Worm (Caenorhabditis elegans): ENCODE measurements around the gene R11.3.

DNA sequence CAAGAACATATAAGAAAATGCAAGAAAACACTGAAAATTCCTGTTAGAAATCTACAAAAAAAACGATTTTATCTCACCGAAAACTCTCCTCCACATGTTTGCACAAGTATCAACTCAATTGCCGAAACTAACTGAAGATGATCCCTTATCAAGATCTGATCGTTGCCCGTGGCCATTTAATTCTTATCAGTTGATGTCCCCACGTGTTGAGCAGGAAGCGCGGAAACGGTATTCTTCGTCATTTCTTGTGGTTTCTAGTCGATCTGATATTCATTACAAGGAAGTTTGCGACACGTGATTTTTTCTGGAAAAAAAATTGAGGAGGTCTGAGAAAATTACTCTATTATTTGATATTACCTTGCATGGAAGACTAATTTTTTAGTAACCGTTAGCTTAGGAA, 35.6 kb downstream of the R11.3 start, which contains the start of gene F09C8.1:
- TF ChIP-seq aly-2 (tag; optimal IDR thresholded peaks at IDR 0.05) (no peak), lsy-2 (tag; optimal IDR thresholded peaks at IDR 0.05) (no peak)

All from whole organism, L1 larva.